Fruit fly (Drosophila melanogaster) whole organism, adult: Measurements from ENCODE around the gene S6KL.

ENCODE experiments used
- CG14711 ChIP-seq: fragments of 200-800 bp; sonication (Bioruptor generic); optimal IDR thresholded peaks from 2 replicates; lab custom pipeline; 2018; ENCODE audit warnings: missing biosample characterization, mild to moderate bottlenecking, missing genetic modification characterization, moderate library complexity
- CG7045 ChIP-seq: fragments of 200-800 bp; sonication (Bioruptor generic); optimal IDR thresholded peaks from 2 replicates; lab custom pipeline; 2017; ENCODE audit warnings: missing biosample characterization, mild to moderate bottlenecking, missing genetic modification characterization

DNA sequence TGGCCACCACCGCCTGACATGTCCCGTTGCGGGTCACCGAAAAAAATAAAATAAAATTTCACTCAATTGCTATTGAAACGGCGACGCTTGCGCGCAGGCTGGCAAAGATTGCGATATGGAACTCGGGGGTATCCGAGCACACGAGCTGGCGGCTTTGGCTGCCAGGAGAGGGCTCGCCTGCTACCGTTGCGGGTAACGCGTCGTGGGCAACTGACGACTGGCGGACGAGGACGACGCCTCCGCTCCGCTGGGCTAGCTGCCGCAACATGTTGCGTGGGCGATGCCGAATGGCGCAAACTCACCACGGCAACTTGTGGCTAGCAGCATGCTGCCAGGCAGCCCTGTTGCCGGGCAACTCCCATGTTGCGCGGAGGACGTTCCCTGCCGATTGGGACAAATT is 14.4 kb upstream of the S6KL start, which contains the start of gene CCKLR-17D3:
- TF ChIP-seq CG14711 (tag; lab: Kevin White, UChicago) (no peak), CG7045 (GFP tag; lab: Kevin White, UChicago) (no peak)
